Worm (Caenorhabditis elegans) whole organism, midembryonic: Measurements from ENCODE around the gene srab-2.

Experiments used
- T22C8.4 ChIP-seq: fragments of 200-800 bp; sonication (Bioruptor generic); IDR thresholded peaks from 2 replicates; pipeline ENCODE4 v1.3.6; 2022; ENCODE audit warnings: missing genetic modification characterization, missing compliant biosample characterization
- cog-1 ChIP-seq: sonication (generic microtip); optimal IDR thresholded peaks from 2 replicates; lab custom pipeline; 2016; ENCODE audit warnings: missing genetic modification characterization, missing compliant biosample characterization
- flt-1 ChIP-seq: fragments of 200-800 bp; sonication (Bioruptor generic); IDR thresholded peaks from 2 replicates; pipeline ENCODE4 v1.3.6; 2022; ENCODE audit warnings: missing genetic modification characterization, missing compliant biosample characterization
- klf-2 ChIP-seq: fragments of 200-800 bp; sonication (Bioruptor generic); conservative IDR thresholded peaks from 2 replicates; pipeline ENCODE4 v1.3.6; 2022; ENCODE audit warnings: missing genetic modification reagents, missing genetic modification characterization, missing compliant biosample characterization
- med-1 ChIP-seq: sonication (generic microtip); optimal IDR thresholded peaks from 2 replicates; lab custom pipeline; 2017; ENCODE audit warnings: missing genetic modification characterization, mild to moderate bottlenecking, missing compliant biosample characterization, antibody characterized with exemption, missing genetic modification reagents; ENCODE audit not compliant: insufficient read depth
- ref-1 ChIP-seq: fragments of 200-800 bp; sonication (Bioruptor generic); conservative IDR thresholded peaks from 2 replicates; pipeline ENCODE4 v1.3.6; 2022; ENCODE audit warnings: missing genetic modification reagents, missing genetic modification characterization, missing compliant biosample characterization
- tab-1 ChIP-seq: fragments of 200-800 bp; sonication (Bioruptor generic); IDR thresholded peaks from 2 replicates; pipeline ENCODE4 v1.3.6; 2022; ENCODE audit warnings: missing genetic modification characterization, missing compliant biosample characterization
- ztf-23 ChIP-seq: fragments of 200-800 bp; sonication (Bioruptor generic); IDR thresholded peaks from 2 replicates; pipeline ENCODE4 v1.3.6; 2022; ENCODE audit warnings: missing genetic modification reagents, missing genetic modification characterization, missing compliant biosample characterization
- ztf-29 ChIP-seq: fragments of 200-800 bp; sonication (Bioruptor generic); IDR thresholded peaks from 2 replicates; pipeline ENCODE4 v1.3.6; 2022; ENCODE audit warnings: missing genetic modification reagents, missing genetic modification characterization, missing compliant biosample characterization

The srab-2 gene

DNA sequence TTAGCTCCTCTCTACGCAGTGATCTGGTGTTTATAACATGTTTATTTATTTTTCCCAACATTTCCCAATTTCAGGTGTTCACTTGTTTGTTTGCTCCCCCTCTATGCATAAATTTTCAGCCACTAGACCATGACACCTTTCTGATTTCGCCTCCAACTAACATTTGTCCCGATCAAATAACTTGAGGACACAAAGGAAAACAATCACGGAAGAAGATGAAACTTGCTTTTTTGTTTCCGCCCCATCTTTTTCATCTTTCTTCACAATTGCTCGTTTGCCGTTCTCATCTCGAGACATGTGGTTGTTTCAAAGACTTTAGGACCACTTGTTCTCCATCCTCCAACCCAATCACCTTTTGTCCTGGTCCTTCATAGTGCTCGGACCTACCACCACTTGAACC, 22.0 kb upstream of the srab-2 start, which contains the start of gene F14F9.5:
Gene F14F9.5 (plus strand): TSS at position 301 of the 400 bp plus-strand sequence.
- no peak for TF ChIP-seq flt-1 (GFP tag; lab: Robert Waterston, UW)
- TF ChIP-seq cog-1 (tag; lab: Kevin White, UChicago): no peak
- no peak for TF ChIP-seq med-1 (GFP tag; lab: Kevin White, UChicago)
- TF ChIP-seq ref-1: no peak
- no peak for TF ChIP-seq tab-1 (GFP tag; lab: Robert Waterston, UW)
- TF ChIP-seq ztf-23 (GFP tag; lab: Robert Waterston, UW): no peak
- TF ChIP-seq T22C8.4 (GFP tag; lab: Robert Waterston, UW): no peak
- no peak for TF ChIP-seq klf-2
- TF ChIP-seq ztf-29 (GFP tag; lab: Robert Waterston, UW): no peak

DNA sequence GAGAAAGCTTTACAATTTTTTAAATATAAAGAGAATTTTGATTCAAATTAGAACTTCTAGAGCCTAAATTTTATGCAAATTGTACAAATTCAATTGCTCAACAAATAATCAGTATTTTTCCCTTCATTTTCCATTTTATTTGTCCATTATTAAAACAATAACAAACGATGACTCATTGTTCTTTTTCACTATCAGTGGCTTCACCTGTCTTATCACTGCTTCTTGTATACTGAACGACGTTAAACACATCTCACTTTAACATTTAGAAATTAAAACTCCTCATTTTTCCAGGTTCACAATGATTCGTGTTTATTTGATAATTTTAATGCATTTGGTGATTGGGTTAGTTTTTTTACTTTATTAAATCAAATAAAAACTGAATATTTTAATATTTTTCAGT, 14.8 kb upstream of the srab-2 start, which contains the start of gene sid-1:
Gene sid-1 (plus strand): TSS at position 292 of the 400 bp plus-strand sequence.
- TF ChIP-seq med-1 (GFP tag; lab: Kevin White, UChicago) (no peak), klf-2 (no peak), ztf-29 (GFP tag; lab: Robert Waterston, UW) (no peak), T22C8.4 (GFP tag; lab: Robert Waterston, UW) (no peak), ref-1 (no peak), ztf-23 (GFP tag; lab: Robert Waterston, UW) (no peak), tab-1 (GFP tag; lab: Robert Waterston, UW) (no peak), cog-1 (tag; lab: Kevin White, UChicago) (no peak), flt-1 (GFP tag; lab: Robert Waterston, UW) (no peak)

DNA sequence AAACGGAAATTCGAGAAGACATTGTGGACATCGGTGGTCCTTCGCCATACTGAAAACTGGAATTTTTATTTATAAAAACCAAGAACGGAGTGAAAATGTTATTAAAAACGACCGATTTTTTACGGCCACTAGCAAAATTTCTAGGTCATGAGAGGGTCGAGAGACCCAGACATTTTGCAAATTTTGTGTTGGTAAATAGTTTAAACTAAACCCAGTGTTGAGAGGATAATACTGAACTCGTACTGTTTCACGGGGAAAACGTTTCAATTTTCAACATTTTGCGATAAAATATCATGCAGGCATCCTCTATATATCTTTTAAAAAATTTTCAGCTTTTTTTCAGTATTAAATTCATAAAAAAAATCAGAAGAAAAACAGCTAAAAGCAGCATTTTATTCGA, 14.3 kb upstream of the srab-2 start, which contains the start of gene C04F5.9:
Gene C04F5.9 (minus strand): TSS at position 101 of the 400 bp plus-strand sequence.
- TF ChIP-seq ztf-23 (GFP tag; lab: Robert Waterston, UW): no peak
- no peak for TF ChIP-seq T22C8.4 (GFP tag; lab: Robert Waterston, UW)
- no peak for TF ChIP-seq klf-2
- TF ChIP-seq med-1 (GFP tag; lab: Kevin White, UChicago): no peak
- TF ChIP-seq ref-1: no peak
- TF ChIP-seq tab-1 (GFP tag; lab: Robert Waterston, UW): no peak
- TF ChIP-seq cog-1 (tag; lab: Kevin White, UChicago): no peak
- no peak for TF ChIP-seq flt-1 (GFP tag; lab: Robert Waterston, UW)
- no peak for TF ChIP-seq ztf-29 (GFP tag; lab: Robert Waterston, UW)

- TF ChIP-seq klf-2: no peak
- TF ChIP-seq flt-1 (GFP tag; lab: Robert Waterston, UW): no peak
- TF ChIP-seq ztf-23 (GFP tag; lab: Robert Waterston, UW): no peak
- TF ChIP-seq T22C8.4 (GFP tag; lab: Robert Waterston, UW): no peak
- no peak for TF ChIP-seq med-1 (GFP tag; lab: Kevin White, UChicago)
- TF ChIP-seq ztf-29 (GFP tag; lab: Robert Waterston, UW): no peak
- no peak for TF ChIP-seq tab-1 (GFP tag; lab: Robert Waterston, UW)
- no peak for TF ChIP-seq ref-1
- TF ChIP-seq cog-1 (tag; lab: Kevin White, UChicago): no peak
These were observed 8.8 kb upstream of the srab-2 start, which contains the start of gene C04F5.8 for ce11 chrV:5113654-5114053. C04F5.8 (minus strand) TSS chrV:5113754.

DNA sequence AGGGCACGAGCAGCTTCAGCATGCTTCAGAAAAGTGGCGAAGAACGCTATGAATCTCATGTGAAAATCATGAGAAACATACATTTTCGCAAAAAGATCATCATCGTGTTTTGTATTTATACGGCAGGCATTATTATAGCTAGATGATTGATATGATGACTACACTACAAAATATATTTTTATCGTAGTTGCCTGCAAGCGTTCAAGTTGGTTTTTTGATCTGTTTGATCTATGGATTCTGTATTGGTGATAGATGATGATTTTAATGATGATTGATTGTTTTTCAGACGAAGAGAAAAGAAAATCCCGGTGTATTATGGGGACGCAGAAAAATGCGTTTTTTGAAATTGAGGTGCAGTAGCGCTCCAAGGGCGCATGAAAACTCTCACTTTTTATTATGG, 5.8 kb upstream of the srab-2 start, which contains the start of gene ugt-63:
Gene ugt-63 (minus strand): TSS at position 89 of the 400 bp plus-strand sequence.
- TF ChIP-seq cog-1 (tag; lab: Kevin White, UChicago) (no peak), med-1 (GFP tag; lab: Kevin White, UChicago) (no peak), flt-1 (GFP tag; lab: Robert Waterston, UW) (no peak), ref-1 (no peak), ztf-29 (GFP tag; lab: Robert Waterston, UW) (no peak), tab-1 (GFP tag; lab: Robert Waterston, UW) (no peak), klf-2 (no peak), ztf-23 (GFP tag; lab: Robert Waterston, UW) (no peak), T22C8.4 (GFP tag; lab: Robert Waterston, UW) (no peak)

DNA sequence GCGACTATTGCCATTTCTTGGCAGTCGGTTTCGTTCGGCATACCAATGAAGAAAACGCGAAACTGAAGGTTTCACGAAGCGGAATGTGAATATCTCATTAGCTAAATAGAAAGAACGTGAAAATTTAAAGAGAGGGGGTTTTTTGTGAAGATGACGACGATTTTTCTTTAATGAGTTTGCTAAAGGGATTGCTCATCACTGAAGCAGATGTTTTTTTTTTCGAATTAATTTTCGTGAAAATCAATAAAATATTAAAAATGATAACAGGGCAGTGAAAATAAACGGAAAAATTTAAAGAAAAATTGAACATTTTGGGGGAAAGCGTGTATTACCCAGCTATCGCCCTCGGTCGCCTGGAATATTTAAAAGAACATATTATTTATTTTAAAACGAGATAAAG, 3.0 kb upstream of the srab-2 start, which contains the start of gene srab-3:
Gene srab-3 (minus strand): TSS at position 101 of the 400 bp plus-strand sequence.
- TF ChIP-seq cog-1 (tag; lab: Kevin White, UChicago) (no peak), med-1 (GFP tag; lab: Kevin White, UChicago) (no peak), klf-2 (no peak), ztf-29 (GFP tag; lab: Robert Waterston, UW) (no peak), T22C8.4 (GFP tag; lab: Robert Waterston, UW) (no peak)

DNA sequence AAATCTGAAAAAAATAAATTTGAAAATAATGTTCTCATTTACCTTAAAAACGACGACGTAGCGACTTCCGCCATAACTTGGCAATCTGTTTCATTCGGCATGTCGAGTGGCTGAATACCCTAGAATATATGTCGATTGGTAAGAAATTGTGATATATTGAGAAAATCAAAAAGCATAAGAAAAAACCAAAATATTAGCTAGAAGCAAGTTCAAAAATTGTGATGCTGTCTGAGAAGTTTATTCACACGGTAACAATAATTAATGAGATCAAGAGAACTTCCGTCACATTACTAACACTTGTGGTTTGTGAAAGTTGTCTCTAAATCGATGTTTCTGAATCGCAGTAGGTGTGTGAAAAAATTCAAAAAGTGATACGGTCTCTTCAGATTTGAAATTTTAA, 2.8 kb downstream of the srab-2 start, which contains the start of gene srab-1:
Gene srab-1 (minus strand): TSS at position 101 of the 400 bp plus-strand sequence.
- TF ChIP-seq klf-2: no peak
- TF ChIP-seq tab-1 (GFP tag; lab: Robert Waterston, UW): no peak
- no peak for TF ChIP-seq cog-1 (tag; lab: Kevin White, UChicago)
- no peak for TF ChIP-seq ztf-29 (GFP tag; lab: Robert Waterston, UW)
- no peak for TF ChIP-seq ztf-23 (GFP tag; lab: Robert Waterston, UW)
- TF ChIP-seq flt-1 (GFP tag; lab: Robert Waterston, UW): no peak
- TF ChIP-seq ref-1: no peak
- TF ChIP-seq T22C8.4 (GFP tag; lab: Robert Waterston, UW): no peak
- TF ChIP-seq med-1 (GFP tag; lab: Kevin White, UChicago): no peak

ce11 chrV:5098925-5099324, 5.9 kb downstream of the srab-2 start, which contains the start of gene unc-46:
unc-46 (minus strand) TSS chrV:5099025.
- TF ChIP-seq tab-1 (GFP tag; lab: Robert Waterston, UW) (no peak), ref-1 (no peak), cog-1 (tag; lab: Kevin White, UChicago) (no peak), ztf-23 (GFP tag; lab: Robert Waterston, UW) (no peak), med-1 (GFP tag; lab: Kevin White, UChicago) (no peak), klf-2 (no peak), ztf-29 (GFP tag; lab: Robert Waterston, UW) (no peak), flt-1 (GFP tag; lab: Robert Waterston, UW) (no peak), T22C8.4 (GFP tag; lab: Robert Waterston, UW) (no peak)

- no peak for TF ChIP-seq klf-2
- no peak for TF ChIP-seq cog-1 (tag; lab: Kevin White, UChicago)
- no peak for TF ChIP-seq flt-1 (GFP tag; lab: Robert Waterston, UW)
- no peak for TF ChIP-seq ztf-29 (GFP tag; lab: Robert Waterston, UW)
- no peak for TF ChIP-seq T22C8.4 (GFP tag; lab: Robert Waterston, UW)
- TF ChIP-seq med-1 (GFP tag; lab: Kevin White, UChicago): no peak
- no peak for TF ChIP-seq tab-1 (GFP tag; lab: Robert Waterston, UW)
- TF ChIP-seq ref-1: no peak
- no peak for TF ChIP-seq ztf-23 (GFP tag; lab: Robert Waterston, UW)
These were observed 7.8 kb downstream of the srab-2 start, which contains the start of gene C04F5.2 for ce11 chrV:5097035-5097434. C04F5.2 (minus strand) TSS chrV:5097135.
